Worm (Caenorhabditis elegans) whole organism, L2 larva: Measurements from ENCODE around the gene uda-1.

Source experiments
- C34F6.9 ChIP-seq: fragments of 150-350 bp; optimal IDR thresholded peaks from 2 replicates; lab custom pipeline; 2014; ENCODE audit warnings: missing biosample characterization, missing genetic modification characterization
- F13H6.1 ChIP-seq: sonication (generic microtip); optimal IDR thresholded peaks from 2 replicates; lab custom pipeline; 2016; ENCODE audit warnings: missing genetic modification characterization, missing compliant biosample characterization
- Y55F3AM.14 ChIP-seq: fragments of 200-800 bp; sonication (Bioruptor generic); optimal IDR thresholded peaks from 2 replicates; lab custom pipeline; 2018; ENCODE audit warnings: mild to moderate bottlenecking, missing genetic modification characterization, missing compliant biosample characterization
- ZK546.5 ChIP-seq: sonication (generic microtip); optimal IDR thresholded peaks from 2 replicates; lab custom pipeline; 2017; ENCODE audit warnings: missing biosample characterization, missing genetic modification characterization
- alr-1 ChIP-seq: fragments of 150-350 bp; optimal IDR thresholded peaks from 2 replicates; lab custom pipeline; 2014; ENCODE audit warnings: missing biosample characterization, missing genetic modification characterization
- aly-2 ChIP-seq: fragments of 150-350 bp; optimal IDR thresholded peaks from 2 replicates; lab custom pipeline; 2014; ENCODE audit warnings: missing biosample characterization, missing genetic modification characterization
- ama-1 ChIP-seq: fragments of 150-350 bp; optimal IDR thresholded peaks from 2 replicates; lab custom pipeline; 2018; ENCODE audit warnings: inconsistent platforms
- blmp-1 ChIP-seq: sonication (generic microtip); optimal IDR thresholded peaks from 2 replicates; lab custom pipeline; 2017; ENCODE audit warnings: missing genetic modification characterization, mild to moderate bottlenecking, missing compliant biosample characterization, antibody characterized with exemption, moderate library complexity; ENCODE audit not compliant: insufficient read depth
- ceh-16 ChIP-seq: fragments of 150-350 bp; optimal IDR thresholded peaks from 2 replicates; lab custom pipeline; 2014; ENCODE audit warnings: missing biosample characterization, missing genetic modification characterization
- ceh-82 ChIP-seq: fragments of 150-350 bp; optimal IDR thresholded peaks from 2 replicates; lab custom pipeline; 2014; ENCODE audit warnings: missing biosample characterization, missing genetic modification characterization
- crh-2 ChIP-seq: sonication (generic microtip); optimal IDR thresholded peaks from 2 replicates; lab custom pipeline; 2017; ENCODE audit warnings: missing biosample characterization, missing genetic modification characterization
- dmd-4 ChIP-seq: sonication (generic microtip); optimal IDR thresholded peaks from 2 replicates; lab custom pipeline; 2017; ENCODE audit warnings: missing biosample characterization, missing genetic modification characterization
- egl-27 ChIP-seq: sonication (generic microtip); optimal IDR thresholded peaks from 3 replicates; lab custom pipeline; 2017; ENCODE audit warnings: missing biosample characterization, missing genetic modification reagents, missing genetic modification characterization
- elt-1 ChIP-seq: fragments of 150-350 bp; optimal IDR thresholded peaks from 2 replicates; lab custom pipeline; 2014; ENCODE audit warnings: missing biosample characterization, missing genetic modification characterization
- elt-3 ChIP-seq: sonication (generic microtip); optimal IDR thresholded peaks from 2 replicates; lab custom pipeline; 2017; ENCODE audit warnings: missing biosample characterization, missing genetic modification characterization
- fos-1 ChIP-seq: fragments of 150-350 bp; optimal IDR thresholded peaks from 2 replicates; lab custom pipeline; 2014; ENCODE audit warnings: missing biosample characterization, missing genetic modification characterization
- gmeb-1 ChIP-seq: fragments of 150-350 bp; optimal IDR thresholded peaks from 2 replicates; lab custom pipeline; 2014; ENCODE audit warnings: missing biosample characterization, missing genetic modification characterization
- lin-11 ChIP-seq: fragments of 150-350 bp; sonication (generic microtip); optimal IDR thresholded peaks from 2 replicates; lab custom pipeline; 2014; ENCODE audit warnings: missing biosample characterization, missing genetic modification characterization, inconsistent platforms, mixed read lengths
- lin-13 ChIP-seq: fragments of 150-350 bp; optimal IDR thresholded peaks from 2 replicates; lab custom pipeline; 2014; ENCODE audit warnings: missing biosample characterization, missing genetic modification reagents, missing genetic modification characterization
- lin-39 ChIP-seq: fragments of 150-350 bp; optimal IDR thresholded peaks from 2 replicates; lab custom pipeline; 2014; ENCODE audit warnings: missing biosample characterization, missing genetic modification reagents, missing genetic modification characterization
- lsy-2 ChIP-seq, 2 experiments: fragments of 150-350 bp in 1 of 2; sonication (generic microtip) in 1 of 2; optimal IDR thresholded peaks; 2 replicates each; lab custom pipeline; 2014 to 2017; ENCODE audit warnings: missing biosample characterization in 2 of 2, missing genetic modification characterization in 2 of 2
- mab-5 ChIP-seq: fragments of 150-350 bp; optimal IDR thresholded peaks from 2 replicates; lab custom pipeline; 2014; ENCODE audit warnings: missing biosample characterization, missing genetic modification characterization
- mbf-1 ChIP-seq: sonication (generic microtip); optimal IDR thresholded peaks from 2 replicates; lab custom pipeline; 2017; ENCODE audit warnings: missing biosample characterization, missing genetic modification characterization
- mdl-1 ChIP-seq, 2 experiments: fragments of 150-350 bp in 1 of 2; sonication (generic microtip) in 1 of 2; optimal IDR thresholded peaks; 2 replicates each; lab custom pipeline; 2017; ENCODE audit warnings: missing biosample characterization in 2 of 2, missing genetic modification characterization in 2 of 2
- nhr-10 ChIP-seq: sonication (generic microtip); optimal IDR thresholded peaks from 2 replicates; lab custom pipeline; 2017; ENCODE audit warnings: missing biosample characterization, missing genetic modification characterization
- nhr-11 ChIP-seq: fragments of 150-350 bp; optimal IDR thresholded peaks from 2 replicates; lab custom pipeline; 2014; ENCODE audit warnings: missing biosample characterization, missing genetic modification characterization
- nhr-12 ChIP-seq: fragments of 150-350 bp; optimal IDR thresholded peaks from 2 replicates; lab custom pipeline; 2014; ENCODE audit warnings: missing biosample characterization, missing genetic modification characterization
- nhr-129 ChIP-seq: fragments of 150-350 bp; optimal IDR thresholded peaks from 2 replicates; lab custom pipeline; 2014; ENCODE audit warnings: missing biosample characterization, missing genetic modification characterization
- nhr-21 ChIP-seq: fragments of 150-350 bp; optimal IDR thresholded peaks from 2 replicates; lab custom pipeline; 2014; ENCODE audit warnings: missing biosample characterization, missing genetic modification characterization
- nhr-23 ChIP-seq: fragments of 150-350 bp; optimal IDR thresholded peaks from 2 replicates; lab custom pipeline; 2014; ENCODE audit warnings: missing biosample characterization, missing genetic modification reagents, missing genetic modification characterization
- nhr-237 ChIP-seq: fragments of 150-350 bp; optimal IDR thresholded peaks from 2 replicates; lab custom pipeline; 2014; ENCODE audit warnings: missing biosample characterization, missing genetic modification characterization
- nhr-25 ChIP-seq: fragments of 150-350 bp; sonication (generic microtip); optimal IDR thresholded peaks from 3 replicates; lab custom pipeline; 2014; ENCODE audit warnings: missing biosample characterization, missing genetic modification characterization
- nhr-6 ChIP-seq: fragments of 150-350 bp; optimal IDR thresholded peaks from 2 replicates; lab custom pipeline; 2014; ENCODE audit warnings: missing biosample characterization, missing genetic modification characterization
- nhr-77 ChIP-seq: fragments of 150-350 bp; optimal IDR thresholded peaks from 2 replicates; lab custom pipeline; 2014; ENCODE audit warnings: missing biosample characterization, missing genetic modification characterization
- peb-1 ChIP-seq: fragments of 150-350 bp; optimal IDR thresholded peaks from 2 replicates; lab custom pipeline; 2014; ENCODE audit warnings: missing biosample characterization, missing genetic modification characterization
- sem-4 ChIP-seq: fragments of 150-350 bp; optimal IDR thresholded peaks from 2 replicates; lab custom pipeline; 2014; ENCODE audit warnings: missing biosample characterization, missing genetic modification reagents, missing genetic modification characterization
- skn-1 ChIP-seq: sonication (generic microtip); optimal IDR thresholded peaks from 2 replicates; lab custom pipeline; 2017; ENCODE audit warnings: missing biosample characterization, missing genetic modification characterization
- sma-3 ChIP-seq: sonication (generic microtip); optimal IDR thresholded peaks from 2 replicates; lab custom pipeline; 2016; ENCODE audit warnings: missing genetic modification reagents, missing genetic modification characterization, missing compliant biosample characterization
- sma-9 ChIP-seq, 2 experiments: fragments of 150-350 bp in 1 of 2; sonication (generic microtip) in 1 of 2; optimal IDR thresholded peaks; 2 replicates each; lab custom pipeline; 2014 to 2016; ENCODE audit warnings: missing genetic modification characterization in 2 of 2, mild to moderate bottlenecking in 1 of 2, missing biosample characterization in 1 of 2, missing compliant biosample characterization in 1 of 2, missing genetic modification reagents in 1 of 2, moderate library complexity in 1 of 2
- snpc-4 ChIP-seq: fragments of 150-350 bp; optimal IDR thresholded peaks from 2 replicates; lab custom pipeline; 2014; ENCODE audit warnings: missing biosample characterization, missing genetic modification characterization
- unc-39 ChIP-seq: fragments of 150-350 bp; optimal IDR thresholded peaks from 2 replicates; lab custom pipeline; 2014; ENCODE audit warnings: missing biosample characterization, missing genetic modification characterization
- unc-55 ChIP-seq: fragments of 150-350 bp; sonication (generic microtip); optimal IDR thresholded peaks from 3 replicates; lab custom pipeline; 2014; ENCODE audit warnings: missing biosample characterization, missing genetic modification reagents, missing genetic modification characterization
- unc-62 ChIP-seq: fragments of 150-350 bp; optimal IDR thresholded peaks from 2 replicates; lab custom pipeline; 2014; ENCODE audit warnings: missing biosample characterization, missing genetic modification reagents, missing genetic modification characterization
- ztf-1 ChIP-seq: fragments of 200-800 bp; sonication (Bioruptor generic); conservative IDR thresholded peaks from 2 replicates; pipeline ENCODE4 v1.3.6; 2022; ENCODE audit warnings: missing genetic modification characterization, missing compliant biosample characterization
- ztf-11 ChIP-seq: sonication (generic microtip); optimal IDR thresholded peaks from 2 replicates; lab custom pipeline; 2017; ENCODE audit warnings: missing biosample characterization, missing genetic modification characterization
- ztf-4 ChIP-seq: fragments of 150-350 bp; optimal IDR thresholded peaks from 2 replicates; lab custom pipeline; 2014; ENCODE audit warnings: missing biosample characterization, missing genetic modification characterization

The uda-1 gene

ce11 chrV:10041484-10041883 lies 36.9 kb downstream of the uda-1 start:
- peak; percentile 65 for TF ChIP-seq unc-55
- TF ChIP-seq C34F6.9 (tag; lab: Kevin White, UChicago) = peak; percentile 52
- TF ChIP-seq Y55F3AM.14 (GFP tag; lab: Kevin White, UChicago) = no peak
- TF ChIP-seq sma-9 (GFP tag; optimal IDR thresholded peaks at IDR 0.05; lab: Kevin White, UChicago) = peak; percentile 3
- no peak for TF ChIP-seq sma-9 (tag; optimal IDR thresholded peaks at IDR 0.05; lab: Kevin White, UChicago)
- TF ChIP-seq crh-2 (tag; lab: Kevin White, UChicago) = peak; percentile 24
- TF ChIP-seq nhr-77 (tag; lab: Kevin White, UChicago) = no peak
- TF ChIP-seq F13H6.1 (tag; lab: Kevin White, UChicago) = peak; percentile 47
- peak; percentile 42 for TF ChIP-seq nhr-6 (tag; lab: Kevin White, UChicago)
- TF ChIP-seq nhr-11 (tag; lab: Kevin White, UChicago) = no peak
- TF ChIP-seq aly-2 = no peak
- no peak for TF ChIP-seq gmeb-1 (tag; lab: Kevin White, UChicago)
- TF ChIP-seq ztf-4 (tag; lab: Kevin White, UChicago) = no peak
- no peak for TF ChIP-seq lin-13 (GFP tag; lab: Kevin White, UChicago)
- TF ChIP-seq ceh-82 (tag; lab: Kevin White, UChicago) = no peak
- TF ChIP-seq elt-3 (tag; lab: Kevin White, UChicago) = no peak
- TF ChIP-seq mbf-1 = no peak
- no peak for TF ChIP-seq fos-1
- TF ChIP-seq alr-1 = no peak
- no peak for TF ChIP-seq mab-5 (tag; lab: Kevin White, UChicago)
- peak; percentile 2 for TF ChIP-seq snpc-4 (tag; lab: Kevin White, UChicago)
- peak in 1 of 2 experiments; percentile 29 for TF ChIP-seq mdl-1 (tag; optimal IDR thresholded peaks at IDR 0.05; lab: Kevin White, UChicago)
- TF ChIP-seq lin-39 = no peak
- no peak for TF ChIP-seq lin-11 (tag; lab: Kevin White, UChicago)
- TF ChIP-seq nhr-129 (tag; lab: Kevin White, UChicago) = peak; percentile 67
- peak; percentile 17 to 64 for TF ChIP-seq lsy-2 (tag; optimal IDR thresholded peaks at IDR 0.05; lab: Kevin White, UChicago)
- TF ChIP-seq sem-4 (tag; lab: Kevin White, UChicago) = peak; percentile 28
- no peak for TF ChIP-seq unc-62
- TF ChIP-seq ama-1 (lab: Kevin White, UChicago) = no peak
- TF ChIP-seq nhr-12 = no peak
- peak; percentile 31 for TF ChIP-seq blmp-1 (tag; lab: Kevin White, UChicago)
- no peak for TF ChIP-seq ztf-1 (GFP tag; lab: Robert Waterston, UW)
- no peak for TF ChIP-seq unc-39 (tag; lab: Kevin White, UChicago)
- TF ChIP-seq peb-1 (tag; lab: Kevin White, UChicago) = no peak
- no peak for TF ChIP-seq sma-3

DNA sequence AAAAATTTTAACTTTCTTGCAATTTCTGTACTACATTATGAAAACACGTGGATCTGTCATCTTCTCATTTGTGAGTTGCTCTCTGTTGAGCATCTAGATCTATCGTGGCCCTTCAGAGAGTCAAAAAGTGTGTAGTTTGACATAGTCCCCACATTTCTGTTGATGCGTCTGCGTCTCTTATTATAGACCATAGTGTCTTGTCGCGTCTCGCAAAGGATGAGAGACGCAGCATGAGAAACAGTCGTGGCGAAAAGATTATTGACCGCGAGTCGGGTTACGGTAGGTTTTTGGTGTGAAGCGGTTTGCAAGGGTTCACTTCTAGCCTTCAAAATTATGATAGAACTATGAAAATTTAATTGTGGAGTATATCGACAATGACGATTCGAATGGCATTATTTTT lies 37.7 kb downstream of the uda-1 start:
- no peak for TF ChIP-seq lin-39
- TF ChIP-seq sem-4 (tag; lab: Kevin White, UChicago) = peak; percentile 4
- peak; percentile 80 for TF ChIP-seq nhr-129 (tag; lab: Kevin White, UChicago)
- no peak for TF ChIP-seq snpc-4 (tag; lab: Kevin White, UChicago)
- no peak for TF ChIP-seq alr-1
- peak; percentile 53 for TF ChIP-seq sma-3
- TF ChIP-seq nhr-12 = no peak
- TF ChIP-seq elt-1 = no peak
- TF ChIP-seq nhr-21 = peak; percentile 39
- no peak for TF ChIP-seq unc-39 (tag; lab: Kevin White, UChicago)
- peak; percentile 40 for TF ChIP-seq lin-13 (GFP tag; lab: Kevin White, UChicago)
- TF ChIP-seq unc-62 = no peak
- no peak for TF ChIP-seq dmd-4 (tag; lab: Kevin White, UChicago)
- peak; percentile 23 for TF ChIP-seq nhr-6 (tag; lab: Kevin White, UChicago)
- TF ChIP-seq ztf-11 (tag; lab: Kevin White, UChicago) = no peak
- no peak for TF ChIP-seq skn-1 (tag; lab: Kevin White, UChicago)
- TF ChIP-seq ZK546.5 = no peak
- no peak for TF ChIP-seq peb-1 (tag; lab: Kevin White, UChicago)
- peak; percentile 3 for TF ChIP-seq nhr-25
- no peak for TF ChIP-seq ztf-4 (tag; lab: Kevin White, UChicago)
- TF ChIP-seq Y55F3AM.14 (GFP tag; lab: Kevin White, UChicago) = no peak
- no peak for TF ChIP-seq ztf-1 (GFP tag; lab: Robert Waterston, UW)
- no peak for TF ChIP-seq nhr-77 (tag; lab: Kevin White, UChicago)
- no peak for TF ChIP-seq elt-3 (tag; lab: Kevin White, UChicago)
- TF ChIP-seq mab-5 (tag; lab: Kevin White, UChicago) = peak; percentile 36
- TF ChIP-seq egl-27 = peak; percentile 71
- peak; percentile 46 for TF ChIP-seq fos-1
- peak; percentile 8 for TF ChIP-seq nhr-10 (tag; lab: Kevin White, UChicago)
- TF ChIP-seq blmp-1 (tag; lab: Kevin White, UChicago) = no peak
- TF ChIP-seq C34F6.9 (tag; lab: Kevin White, UChicago) = peak; percentile 84
- TF ChIP-seq nhr-237 (tag; lab: Kevin White, UChicago) = no peak
- peak in 1 of 2 experiments; percentile 71 for TF ChIP-seq mdl-1 (tag; optimal IDR thresholded peaks at IDR 0.05; lab: Kevin White, UChicago)
- TF ChIP-seq ceh-16 (tag; lab: Kevin White, UChicago) = no peak
- peak; percentile 74 for TF ChIP-seq unc-55
- TF ChIP-seq aly-2 = no peak
- no peak for TF ChIP-seq ceh-82 (tag; lab: Kevin White, UChicago)
- TF ChIP-seq lsy-2 (tag; optimal IDR thresholded peaks at IDR 0.05; lab: Kevin White, UChicago) = peak; percentile 89 to 98
- peak; percentile 80 for TF ChIP-seq F13H6.1 (tag; lab: Kevin White, UChicago)
- no peak for TF ChIP-seq nhr-23 (tag; lab: Kevin White, UChicago)
- no peak for TF ChIP-seq ama-1 (lab: Kevin White, UChicago)
- no peak for TF ChIP-seq mbf-1
- peak; percentile 95 for TF ChIP-seq sma-9 (GFP tag; optimal IDR thresholded peaks at IDR 0.05; lab: Kevin White, UChicago)
- no peak for TF ChIP-seq sma-9 (tag; optimal IDR thresholded peaks at IDR 0.05; lab: Kevin White, UChicago)
- peak; percentile 42 for TF ChIP-seq gmeb-1 (tag; lab: Kevin White, UChicago)
- no peak for TF ChIP-seq nhr-11 (tag; lab: Kevin White, UChicago)
